Worm (Caenorhabditis elegans) whole organism, L2 larva: Measurements from ENCODE around the gene col-68.

Experiments
- C34F6.9 ChIP-seq: fragments of 150-350 bp; optimal IDR thresholded peaks from 2 replicates; lab custom pipeline; 2014; ENCODE audit warnings: missing biosample characterization, missing genetic modification characterization
- F13H6.1 ChIP-seq: sonication (generic microtip); optimal IDR thresholded peaks from 2 replicates; lab custom pipeline; 2016; ENCODE audit warnings: missing genetic modification characterization, missing compliant biosample characterization
- Y55F3AM.14 ChIP-seq: fragments of 200-800 bp; sonication (Bioruptor generic); optimal IDR thresholded peaks from 2 replicates; lab custom pipeline; 2018; ENCODE audit warnings: mild to moderate bottlenecking, missing genetic modification characterization, missing compliant biosample characterization
- aly-2 ChIP-seq: fragments of 150-350 bp; optimal IDR thresholded peaks from 2 replicates; lab custom pipeline; 2014; ENCODE audit warnings: missing biosample characterization, missing genetic modification characterization
- ama-1 ChIP-seq: fragments of 150-350 bp; optimal IDR thresholded peaks from 2 replicates; lab custom pipeline; 2018; ENCODE audit warnings: inconsistent platforms
- blmp-1 ChIP-seq: sonication (generic microtip); optimal IDR thresholded peaks from 2 replicates; lab custom pipeline; 2017; ENCODE audit warnings: missing genetic modification characterization, mild to moderate bottlenecking, missing compliant biosample characterization, antibody characterized with exemption, moderate library complexity; ENCODE audit not compliant: insufficient read depth
- crh-2 ChIP-seq: sonication (generic microtip); optimal IDR thresholded peaks from 2 replicates; lab custom pipeline; 2017; ENCODE audit warnings: missing biosample characterization, missing genetic modification characterization
- fos-1 ChIP-seq: fragments of 150-350 bp; optimal IDR thresholded peaks from 2 replicates; lab custom pipeline; 2014; ENCODE audit warnings: missing biosample characterization, missing genetic modification characterization
- lin-13 ChIP-seq: fragments of 150-350 bp; optimal IDR thresholded peaks from 2 replicates; lab custom pipeline; 2014; ENCODE audit warnings: missing biosample characterization, missing genetic modification reagents, missing genetic modification characterization
- lin-39 ChIP-seq: fragments of 150-350 bp; optimal IDR thresholded peaks from 2 replicates; lab custom pipeline; 2014; ENCODE audit warnings: missing biosample characterization, missing genetic modification reagents, missing genetic modification characterization
- mbf-1 ChIP-seq: sonication (generic microtip); optimal IDR thresholded peaks from 2 replicates; lab custom pipeline; 2017; ENCODE audit warnings: missing biosample characterization, missing genetic modification characterization
- mdl-1 ChIP-seq, 2 experiments: fragments of 150-350 bp in 1 of 2; sonication (generic microtip) in 1 of 2; optimal IDR thresholded peaks; 2 replicates each; lab custom pipeline; 2017; ENCODE audit warnings: missing biosample characterization in 2 of 2, missing genetic modification characterization in 2 of 2
- nhr-10 ChIP-seq: sonication (generic microtip); optimal IDR thresholded peaks from 2 replicates; lab custom pipeline; 2017; ENCODE audit warnings: missing biosample characterization, missing genetic modification characterization
- nhr-12 ChIP-seq: fragments of 150-350 bp; optimal IDR thresholded peaks from 2 replicates; lab custom pipeline; 2014; ENCODE audit warnings: missing biosample characterization, missing genetic modification characterization
- nhr-129 ChIP-seq: fragments of 150-350 bp; optimal IDR thresholded peaks from 2 replicates; lab custom pipeline; 2014; ENCODE audit warnings: missing biosample characterization, missing genetic modification characterization
- nhr-21 ChIP-seq: fragments of 150-350 bp; optimal IDR thresholded peaks from 2 replicates; lab custom pipeline; 2014; ENCODE audit warnings: missing biosample characterization, missing genetic modification characterization
- nhr-23 ChIP-seq: fragments of 150-350 bp; optimal IDR thresholded peaks from 2 replicates; lab custom pipeline; 2014; ENCODE audit warnings: missing biosample characterization, missing genetic modification reagents, missing genetic modification characterization
- nhr-237 ChIP-seq: fragments of 150-350 bp; optimal IDR thresholded peaks from 2 replicates; lab custom pipeline; 2014; ENCODE audit warnings: missing biosample characterization, missing genetic modification characterization
- nhr-25 ChIP-seq: fragments of 150-350 bp; sonication (generic microtip); optimal IDR thresholded peaks from 3 replicates; lab custom pipeline; 2014; ENCODE audit warnings: missing biosample characterization, missing genetic modification characterization
- nhr-6 ChIP-seq: fragments of 150-350 bp; optimal IDR thresholded peaks from 2 replicates; lab custom pipeline; 2014; ENCODE audit warnings: missing biosample characterization, missing genetic modification characterization
- nhr-77 ChIP-seq: fragments of 150-350 bp; optimal IDR thresholded peaks from 2 replicates; lab custom pipeline; 2014; ENCODE audit warnings: missing biosample characterization, missing genetic modification characterization
- peb-1 ChIP-seq: fragments of 150-350 bp; optimal IDR thresholded peaks from 2 replicates; lab custom pipeline; 2014; ENCODE audit warnings: missing biosample characterization, missing genetic modification characterization
- skn-1 ChIP-seq: sonication (generic microtip); optimal IDR thresholded peaks from 2 replicates; lab custom pipeline; 2017; ENCODE audit warnings: missing biosample characterization, missing genetic modification characterization
- sma-3 ChIP-seq: sonication (generic microtip); optimal IDR thresholded peaks from 2 replicates; lab custom pipeline; 2016; ENCODE audit warnings: missing genetic modification reagents, missing genetic modification characterization, missing compliant biosample characterization
- snpc-4 ChIP-seq: fragments of 150-350 bp; optimal IDR thresholded peaks from 2 replicates; lab custom pipeline; 2014; ENCODE audit warnings: missing biosample characterization, missing genetic modification characterization
- unc-55 ChIP-seq: fragments of 150-350 bp; sonication (generic microtip); optimal IDR thresholded peaks from 3 replicates; lab custom pipeline; 2014; ENCODE audit warnings: missing biosample characterization, missing genetic modification reagents, missing genetic modification characterization
- unc-62 ChIP-seq: fragments of 150-350 bp; optimal IDR thresholded peaks from 2 replicates; lab custom pipeline; 2014; ENCODE audit warnings: missing biosample characterization, missing genetic modification reagents, missing genetic modification characterization
- zag-1 ChIP-seq: fragments of 150-350 bp; optimal IDR thresholded peaks from 2 replicates; lab custom pipeline; 2014; ENCODE audit warnings: missing biosample characterization, missing genetic modification characterization
- ztf-11 ChIP-seq: sonication (generic microtip); optimal IDR thresholded peaks from 2 replicates; lab custom pipeline; 2017; ENCODE audit warnings: missing biosample characterization, missing genetic modification characterization
- ztf-4 ChIP-seq: fragments of 150-350 bp; optimal IDR thresholded peaks from 2 replicates; lab custom pipeline; 2014; ENCODE audit warnings: missing biosample characterization, missing genetic modification characterization

The col-68 gene

ce11 chrII:104234-104633 is at the start of gene col-68:
Gene col-68 (plus strand): TSS chrII:104534.
- no peak for TF ChIP-seq aly-2 (tag; lab: Kevin White, UChicago)
- no peak for TF ChIP-seq nhr-23 (tag; lab: Kevin White, UChicago)

ce11 chrII:55204-55603 is 49.1 kb upstream of the col-68 start, which contains the start of gene tre-5:
Gene tre-5 (minus strand): TSS chrII:55304.
- TF ChIP-seq crh-2 = no peak

DNA sequence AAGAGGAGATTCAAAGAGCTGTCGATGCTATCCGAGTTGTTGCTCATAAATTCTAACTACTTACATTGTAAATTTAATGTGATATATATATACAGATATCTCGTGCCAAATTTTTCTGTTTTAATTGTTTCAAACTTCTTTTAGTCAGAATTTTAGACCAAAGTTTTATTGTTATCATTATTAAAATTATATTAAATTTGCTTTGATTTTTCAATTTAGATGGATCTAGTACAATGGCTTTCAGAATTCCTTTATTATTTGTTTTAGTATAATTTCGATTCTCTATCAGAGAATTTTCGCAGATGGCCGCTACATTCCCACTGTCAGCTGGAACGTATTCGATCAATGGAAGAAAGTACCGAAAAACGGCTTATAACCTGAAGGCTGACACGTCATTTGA is 47.0 kb upstream of the col-68 start, which contains the start of gene ascc-1:
TSS of gene ascc-1 (plus strand) at position 301 of the 400 bp plus-strand sequence.
- TF ChIP-seq zag-1 (tag; lab: Kevin White, UChicago) (no peak), nhr-6 (tag; lab: Kevin White, UChicago) (no peak), nhr-77 (tag; lab: Kevin White, UChicago) (no peak), C34F6.9 (tag; lab: Kevin White, UChicago) (no peak), Y55F3AM.14 (GFP tag; lab: Kevin White, UChicago) (no peak), F13H6.1 (tag; lab: Kevin White, UChicago) (no peak)

- TF ChIP-seq C34F6.9 (tag; lab: Kevin White, UChicago) = no peak
- TF ChIP-seq crh-2 = no peak
- no peak for TF ChIP-seq skn-1 (tag; lab: Kevin White, UChicago)
- no peak for TF ChIP-seq nhr-10
- no peak for TF ChIP-seq mbf-1
- TF ChIP-seq Y55F3AM.14 (GFP tag; lab: Kevin White, UChicago) = no peak
- no peak for TF ChIP-seq unc-62 (GFP tag; lab: Kevin White, UChicago)
- no peak for TF ChIP-seq unc-55 (GFP tag; lab: Kevin White, UChicago)
- no peak for TF ChIP-seq blmp-1
- no peak for TF ChIP-seq lin-13
- TF ChIP-seq ztf-4 (tag; lab: Kevin White, UChicago) = no peak
- no peak for TF ChIP-seq nhr-237 (tag; lab: Kevin White, UChicago)
- no peak for TF ChIP-seq sma-3
- no peak for TF ChIP-seq ztf-11
- TF ChIP-seq nhr-6 (tag; lab: Kevin White, UChicago) = no peak
- TF ChIP-seq snpc-4 (tag; lab: Kevin White, UChicago) = no peak
- TF ChIP-seq nhr-23 (tag; lab: Kevin White, UChicago) = no peak
- TF ChIP-seq aly-2 (tag; lab: Kevin White, UChicago) = no peak
These were observed 46.5 kb upstream of the col-68 start for ce11 chrII:57873-58272.

DNA sequence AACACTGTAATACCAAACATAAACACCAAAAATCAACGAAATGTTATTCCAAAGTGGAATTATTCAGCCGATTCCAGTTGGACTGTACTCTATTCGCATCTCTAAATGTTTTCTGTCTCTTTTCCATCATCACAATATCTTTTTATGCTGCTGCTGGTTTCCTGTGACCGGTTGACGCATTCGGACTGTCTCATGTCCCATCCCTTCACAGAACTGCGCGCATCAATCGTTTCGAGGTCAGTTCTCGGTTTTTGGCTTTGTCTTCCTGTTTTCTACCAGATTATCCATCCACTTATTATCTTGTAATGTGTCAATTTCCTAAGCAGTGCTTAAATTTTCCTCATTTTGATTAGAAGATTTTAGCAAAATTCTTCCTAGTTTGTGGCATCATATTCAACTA is 44.3 kb upstream of the col-68 start:
- TF ChIP-seq fos-1 (tag; lab: Kevin White, UChicago) (peak; percentile 46), F13H6.1 (tag; lab: Kevin White, UChicago) (no peak), nhr-21 (tag; lab: Kevin White, UChicago) (peak; percentile 29), nhr-129 (tag; lab: Kevin White, UChicago) (peak; percentile 11), nhr-25 (tag; lab: Kevin White, UChicago) (peak; percentile 61)
- TF ChIP-seq, all 48 proteins: peak for 4

DNA sequence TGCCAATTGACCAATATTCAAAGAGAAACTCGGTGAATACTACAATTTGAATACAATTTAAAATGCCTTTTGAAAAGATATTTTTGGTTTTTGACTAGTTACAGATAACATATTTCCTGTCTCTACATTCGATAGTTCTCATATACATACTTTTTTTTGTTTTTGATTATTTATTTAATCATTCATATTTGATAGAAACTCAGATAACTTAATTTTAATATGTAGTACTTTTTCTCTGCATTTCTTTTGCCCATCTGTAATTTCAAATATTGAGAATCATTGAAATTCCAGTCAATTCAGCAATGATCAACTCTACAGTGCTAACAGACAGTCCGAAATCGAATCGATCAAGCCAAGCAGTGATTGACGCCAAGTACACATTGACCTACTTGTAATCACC is 43.3 kb upstream of the col-68 start, which contains the start of gene C23H3.2:
TSS of gene C23H3.2 (plus strand) at position 301 of the 400 bp plus-strand sequence.
- TF ChIP-seq ama-1 (lab: Kevin White, UChicago) (no peak), nhr-12 (tag; lab: Kevin White, UChicago) (no peak), nhr-25 (tag; lab: Kevin White, UChicago) (no peak), nhr-237 (tag; lab: Kevin White, UChicago) (no peak), lin-39 (tag; lab: Kevin White, UChicago) (no peak), peb-1 (tag; lab: Kevin White, UChicago) (no peak), mdl-1 (tag; optimal IDR thresholded peaks at IDR 0.05; lab: Kevin White, UChicago) (no peak), ztf-4 (tag; lab: Kevin White, UChicago) (no peak), nhr-6 (tag; lab: Kevin White, UChicago) (no peak)

DNA sequence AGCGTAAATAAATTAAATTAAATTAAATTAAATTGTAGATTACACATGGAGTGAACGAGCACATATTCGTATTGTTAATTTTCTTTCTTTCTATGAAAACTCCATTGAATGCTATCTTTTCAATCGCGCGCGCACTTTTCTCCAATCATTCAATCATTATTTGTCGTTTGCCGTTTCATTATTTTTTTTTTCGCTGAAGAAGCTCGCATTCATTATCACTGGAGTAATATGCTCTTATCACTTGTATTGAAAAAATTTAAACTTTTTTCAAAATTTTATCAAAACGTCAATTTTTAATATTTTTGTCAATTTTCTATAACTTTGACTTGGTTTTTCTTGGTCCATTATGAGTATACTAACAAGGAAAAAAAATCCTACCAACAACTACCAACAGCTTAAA is 38.9 kb upstream of the col-68 start:
- TF ChIP-seq fos-1 (tag; lab: Kevin White, UChicago) = peak; percentile 76
- no peak for TF ChIP-seq lin-39 (tag; lab: Kevin White, UChicago)
- no peak for TF ChIP-seq nhr-23 (tag; lab: Kevin White, UChicago)
- no peak for TF ChIP-seq skn-1 (tag; lab: Kevin White, UChicago)
- TF ChIP-seq nhr-21 (tag; lab: Kevin White, UChicago) = no peak
